Worm (Caenorhabditis elegans): ENCODE data around the gene cyp-31A3.

DNA sequence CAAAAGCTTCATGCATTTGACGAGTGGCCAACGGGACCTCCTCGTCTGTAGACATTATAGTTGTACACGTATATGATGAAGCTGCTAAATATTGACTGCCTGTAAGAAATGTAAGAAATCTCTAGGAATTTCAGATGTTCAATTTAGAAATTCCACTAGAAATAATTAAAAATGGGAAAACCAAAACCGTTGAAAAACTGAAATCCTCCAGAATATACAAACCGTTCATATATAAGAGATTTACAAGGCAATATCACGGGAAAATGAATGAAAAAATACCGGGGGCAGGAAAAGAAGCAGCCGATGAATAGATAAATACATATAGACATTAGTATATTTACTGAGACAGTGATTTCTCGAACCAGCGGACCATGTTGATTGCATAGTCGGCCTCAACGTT, 41.6 kb downstream of the cyp-31A3 start, which contains the start of gene dpf-7:
- TF ChIP-seq fkh-10 (GFP tag; optimal IDR thresholded peaks at IDR 0.05) (no peak), nhr-28 (tag; optimal IDR thresholded peaks at IDR 0.05) (no peak), R02D3.7 (tag; optimal IDR thresholded peaks at IDR 0.05) (no peak), elt-1 (tag; optimal IDR thresholded peaks at IDR 0.05) (no peak), zag-1 (tag; optimal IDR thresholded peaks at IDR 0.05) (no peak), unc-39 (tag; optimal IDR thresholded peaks at IDR 0.05) (no peak), lin-15B (tag; optimal IDR thresholded peaks at IDR 0.05) (no peak), nhr-23 (tag; optimal IDR thresholded peaks at IDR 0.05) (no peak), ceh-82 (tag; optimal IDR thresholded peaks at IDR 0.05) (no peak), nhr-237 (tag; optimal IDR thresholded peaks at IDR 0.05) (no peak)
